Worm (Caenorhabditis elegans) whole organism, L3 larva: ENCODE data around the gene del-1.

ENCODE experiments used
- ceh-82 ChIP-seq: fragments of 150-350 bp; optimal IDR thresholded peaks from 2 replicates; lab custom pipeline; 2014; ENCODE audit warnings: missing biosample characterization, missing genetic modification characterization
- elt-3 ChIP-seq, 3 experiments: fragments of 150-350 bp in 1 of 3; sonication (generic microtip) in 2 of 3; optimal IDR thresholded peaks; 2 replicates in 2 of 3; 4 replicates in 1 of 3; lab custom pipeline; 2014 to 2017; ENCODE audit warnings: missing biosample characterization in 3 of 3, missing genetic modification characterization in 3 of 3
- fkh-10 ChIP-seq: sonication (generic microtip); optimal IDR thresholded peaks from 2 replicates; lab custom pipeline; 2017; ENCODE audit warnings: missing biosample characterization, missing genetic modification reagents, missing genetic modification characterization
- lin-15B ChIP-seq: fragments of 150-350 bp; optimal IDR thresholded peaks from 2 replicates; lab custom pipeline; 2014; ENCODE audit warnings: missing biosample characterization, missing genetic modification characterization
- mdl-1 ChIP-seq: fragments of 150-350 bp; optimal IDR thresholded peaks from 2 replicates; lab custom pipeline; 2014; ENCODE audit warnings: missing biosample characterization, missing genetic modification characterization
- nhr-11 ChIP-seq: fragments of 150-350 bp; optimal IDR thresholded peaks from 2 replicates; lab custom pipeline; 2014; ENCODE audit warnings: missing biosample characterization, missing genetic modification characterization
- nhr-23 ChIP-seq: fragments of 150-350 bp; optimal IDR thresholded peaks from 2 replicates; lab custom pipeline; 2014; ENCODE audit warnings: missing biosample characterization, missing genetic modification reagents, missing genetic modification characterization
- nhr-237 ChIP-seq: fragments of 150-350 bp; optimal IDR thresholded peaks from 2 replicates; lab custom pipeline; 2014; ENCODE audit warnings: missing biosample characterization, missing genetic modification characterization
- nhr-76 ChIP-seq: fragments of 150-350 bp; sonication (generic microtip); optimal IDR thresholded peaks from 5 replicates; lab custom pipeline; 2014; ENCODE audit warnings: missing biosample characterization, missing genetic modification characterization
- pha-4 ChIP-seq: fragments of 150-350 bp; optimal IDR thresholded peaks from 2 replicates; lab custom pipeline; 2014; ENCODE audit warnings: missing biosample characterization, missing genetic modification reagents, missing genetic modification characterization
- skn-1 ChIP-seq: fragments of 150-350 bp; optimal IDR thresholded peaks from 2 replicates; lab custom pipeline; 2014; ENCODE audit warnings: missing biosample characterization, missing genetic modification characterization
- zag-1 ChIP-seq: fragments of 150-350 bp; optimal IDR thresholded peaks from 2 replicates; lab custom pipeline; 2014; ENCODE audit warnings: missing biosample characterization, missing genetic modification characterization

DNA sequence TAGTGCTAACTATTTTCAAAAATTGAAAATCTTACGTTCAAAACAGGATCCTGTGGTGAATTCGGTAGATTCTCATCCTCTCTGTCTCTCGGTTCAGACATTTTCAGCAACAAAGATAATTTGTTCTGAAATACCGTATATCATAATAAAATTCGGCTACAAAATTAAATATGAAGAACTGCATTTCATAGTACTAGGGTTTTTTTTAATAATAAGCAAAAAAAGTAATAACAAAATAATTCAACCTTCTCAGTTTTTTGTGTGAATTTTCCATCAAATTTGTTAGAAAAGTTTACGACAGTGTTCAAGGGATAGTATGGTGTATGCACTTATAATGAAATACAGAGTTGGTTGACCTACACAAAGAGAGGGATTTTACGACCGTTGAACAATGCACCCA lies 44.7 kb upstream of the del-1 start, which contains the start of gene K06G5.3:
- TF ChIP-seq lin-15B (tag; lab: Kevin White, UChicago) (no peak), elt-3 (tag; optimal IDR thresholded peaks at IDR 0.05; lab: Kevin White, UChicago) (no peak), nhr-237 (tag; lab: Kevin White, UChicago) (no peak), skn-1 (tag; lab: Kevin White, UChicago) (no peak), nhr-23 (tag; lab: Kevin White, UChicago) (no peak), ceh-82 (no peak), nhr-76 (no peak), nhr-11 (tag; lab: Kevin White, UChicago) (no peak), mdl-1 (tag; lab: Kevin White, UChicago) (no peak), pha-4 (tag; lab: Kevin White, UChicago) (no peak), fkh-10 (GFP tag; lab: Kevin White, UChicago) (no peak), zag-1 (tag; lab: Kevin White, UChicago) (no peak)
